Worm (Caenorhabditis elegans) whole organism, early embryonic: ENCODE results near the gene R06F6.14.

ENCODE experiments used
- B0310.2 ChIP-seq: sonication (generic microtip); optimal IDR thresholded peaks from 2 replicates; lab custom pipeline; 2016; ENCODE audit warnings: mild to moderate bottlenecking, missing genetic modification characterization, missing compliant biosample characterization
- F13C5.2 ChIP-seq: sonication (generic microtip); optimal IDR thresholded peaks from 2 replicates; lab custom pipeline; 2017; ENCODE audit warnings: mild to moderate bottlenecking, missing genetic modification characterization, inconsistent platforms, missing compliant biosample characterization
- aly-1 ChIP-seq: sonication (generic microtip); optimal IDR thresholded peaks from 2 replicates; lab custom pipeline; 2016; ENCODE audit warnings: missing genetic modification characterization, missing compliant biosample characterization
- ama-1 ChIP-seq: fragments of 150-350 bp; optimal IDR thresholded peaks from 2 replicates; lab custom pipeline; 2014
- ceh-13 ChIP-seq: fragments of 200-800 bp; sonication (Bioruptor generic); optimal IDR thresholded peaks from 2 replicates; lab custom pipeline; 2018; ENCODE audit warnings: mild to moderate bottlenecking, missing genetic modification characterization, missing compliant biosample characterization
- ceh-36 ChIP-seq: sonication (generic microtip); optimal IDR thresholded peaks from 2 replicates; lab custom pipeline; 2016; ENCODE audit warnings: missing genetic modification characterization, inconsistent platforms, missing compliant biosample characterization
- ets-7 ChIP-seq: sonication (generic microtip); optimal IDR thresholded peaks from 2 replicates; lab custom pipeline; 2016; ENCODE audit warnings: missing genotype, missing genetic modification characterization, missing compliant biosample characterization
- flt-1 ChIP-seq: fragments of 200-800 bp; sonication (Bioruptor generic); IDR thresholded peaks from 2 replicates; pipeline ENCODE4 v1.3.6; 2022; ENCODE audit warnings: missing genetic modification characterization, missing compliant biosample characterization
- hmbx-1 ChIP-seq: sonication (generic microtip); optimal IDR thresholded peaks from 2 replicates; lab custom pipeline; 2016; ENCODE audit warnings: mild to moderate bottlenecking, missing genetic modification characterization, missing compliant biosample characterization
- hmg-4 ChIP-seq: fragments of 200-800 bp; sonication (Bioruptor generic); optimal IDR thresholded peaks from 2 replicates; lab custom pipeline; 2018; ENCODE audit warnings: mild to moderate bottlenecking, missing genetic modification characterization, missing compliant biosample characterization
- hnd-1 ChIP-seq: sonication (generic microtip); optimal IDR thresholded peaks from 2 replicates; lab custom pipeline; 2016; ENCODE audit warnings: missing genetic modification characterization, missing compliant biosample characterization
- pes-1 ChIP-seq: fragments of 200-800 bp; sonication (Bioruptor generic); IDR thresholded peaks from 2 replicates; pipeline ENCODE4 v1.3.6; 2022; ENCODE audit warnings: missing genetic modification reagents, missing genetic modification characterization, missing compliant biosample characterization
- scrt-1 ChIP-seq: fragments of 200-800 bp; sonication (Bioruptor generic); IDR thresholded peaks from 2 replicates; pipeline ENCODE4 v1.3.6; 2022; ENCODE audit warnings: missing genetic modification characterization, missing compliant biosample characterization
- sea-1 ChIP-seq: fragments of 200-800 bp; sonication (Bioruptor generic); conservative IDR thresholded peaks from 2 replicates; pipeline ENCODE4 v1.3.6; 2022; ENCODE audit warnings: missing genetic modification characterization, missing compliant biosample characterization
- tbx-11 ChIP-seq: fragments of 200-800 bp; sonication (Bioruptor generic); IDR thresholded peaks from 2 replicates; pipeline ENCODE4 v1.3.6; 2022; ENCODE audit warnings: missing genetic modification characterization, missing compliant biosample characterization
- tbx-37 ChIP-seq: fragments of 200-800 bp; sonication (Bioruptor generic); conservative IDR thresholded peaks from 2 replicates; pipeline ENCODE4 v1.3.6; 2022; ENCODE audit warnings: missing genetic modification reagents, missing genetic modification characterization, missing compliant biosample characterization
- tra-4 ChIP-seq: sonication (generic microtip); optimal IDR thresholded peaks from 2 replicates; lab custom pipeline; 2017; ENCODE audit warnings: missing genetic modification characterization, missing compliant biosample characterization

Gene R06F6.14

DNA sequence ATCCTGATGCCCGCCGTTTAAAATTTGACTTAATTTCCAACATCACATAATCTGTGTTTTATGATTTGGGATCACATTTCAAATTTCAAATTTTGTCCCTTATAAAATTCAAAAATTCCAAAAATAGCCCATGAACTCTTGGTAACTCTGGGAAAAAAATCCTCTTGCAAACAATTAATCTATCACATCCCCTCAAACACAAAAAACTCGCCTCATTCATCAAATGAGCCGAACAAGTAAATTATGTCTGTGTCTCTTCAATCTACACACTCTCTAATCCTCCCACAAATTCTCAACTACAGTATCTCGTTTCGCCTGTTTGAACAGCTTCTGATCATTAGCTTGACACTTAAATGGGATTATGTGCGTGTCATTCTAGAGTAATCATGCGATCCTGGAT, 1.6 kb downstream of the R06F6.14 start, which contains the start of gene msrp-7:
Gene msrp-7, plus strand, starts transcription at position 301 of the 400 bp plus-strand sequence.
- no peak for TF ChIP-seq tbx-11 (GFP tag; lab: Robert Waterston, UW)
- no peak for TF ChIP-seq F13C5.2
- TF ChIP-seq hmbx-1 (tag; lab: Kevin White, UChicago): no peak
- no peak for TF ChIP-seq flt-1 (GFP tag; lab: Robert Waterston, UW)
- TF ChIP-seq aly-1: no peak
- TF ChIP-seq hnd-1: no peak
- TF ChIP-seq ama-1: no peak
- TF ChIP-seq pes-1 (GFP tag; lab: Robert Waterston, UW): no peak
- TF ChIP-seq ceh-13: no peak
- no peak for TF ChIP-seq ceh-36 (tag; lab: Kevin White, UChicago)
- no peak for TF ChIP-seq sea-1 (GFP tag; lab: Robert Waterston, UW)
- TF ChIP-seq ets-7: no peak

DNA sequence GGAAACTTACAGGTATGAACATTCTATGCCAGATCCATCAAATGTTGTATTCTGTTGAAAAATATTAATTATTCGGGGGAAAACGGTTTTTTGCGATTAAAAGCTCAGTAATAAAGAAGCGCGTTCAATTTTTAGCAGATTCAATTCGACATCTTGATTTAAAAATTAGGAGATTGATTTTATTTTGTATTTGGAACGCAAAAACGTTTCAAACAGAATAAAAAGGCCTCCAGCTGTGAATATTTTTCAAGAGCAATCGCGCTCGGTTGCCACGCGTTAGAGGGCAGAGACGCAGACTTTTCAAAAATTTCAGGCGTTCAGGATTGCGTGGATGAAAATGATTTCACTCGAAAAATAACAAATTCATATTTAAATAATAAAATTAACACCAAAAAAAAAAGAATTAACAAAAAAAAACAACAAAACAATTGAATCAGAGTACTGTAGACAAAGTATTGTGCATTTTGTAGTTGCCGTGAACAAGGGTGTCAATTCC, 10.9 kb downstream of the R06F6.14 start, which contains the start of gene R06F6.8:
Gene R06F6.8, minus strand, starts transcription at position 51 of the 496 bp plus-strand sequence.
- TF ChIP-seq tbx-11 (GFP tag; lab: Robert Waterston, UW) (no peak), ceh-13 (no peak), pes-1 (GFP tag; lab: Robert Waterston, UW) (0 out of 2 replicates have a peak, but pooled peaks have one; percentile 13)

DNA sequence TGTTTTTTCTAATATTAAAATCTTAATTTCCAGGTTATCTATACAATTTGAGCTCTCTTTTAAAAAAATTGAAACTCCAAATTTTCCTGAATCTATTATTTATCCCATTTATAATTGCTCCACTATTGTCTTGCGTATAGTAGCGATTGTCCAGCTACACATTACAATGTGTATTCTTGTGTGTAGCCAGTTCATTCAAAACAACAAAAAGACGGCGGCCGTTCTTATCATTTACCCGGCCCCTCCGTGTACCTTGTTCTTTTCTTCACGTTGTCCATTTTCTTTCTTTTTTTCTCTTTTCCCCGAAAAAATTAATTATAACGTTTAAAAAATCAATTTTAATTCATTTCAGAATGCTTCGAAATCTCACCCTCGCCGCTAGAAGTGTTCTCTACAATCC, 11.6 kb downstream of the R06F6.14 start, which contains the start of gene ech-4:
Gene ech-4, plus strand, starts transcription at position 353 of the 400 bp plus-strand sequence.
- TF ChIP-seq ets-7 (no peak), ceh-13 (no peak), hmbx-1 (tag; lab: Kevin White, UChicago) (no peak), tra-4 (tag; lab: Kevin White, UChicago) (no peak), tbx-37 (GFP tag; lab: Robert Waterston, UW) (no peak), ceh-36 (tag; lab: Kevin White, UChicago) (no peak), aly-1 (no peak), tbx-11 (GFP tag; lab: Robert Waterston, UW) (no peak), pes-1 (GFP tag; lab: Robert Waterston, UW) (no peak), scrt-1 (GFP tag; lab: Robert Waterston, UW) (no peak), sea-1 (GFP tag; lab: Robert Waterston, UW) (no peak), B0310.2 (tag; lab: Kevin White, UChicago) (no peak)

DNA sequence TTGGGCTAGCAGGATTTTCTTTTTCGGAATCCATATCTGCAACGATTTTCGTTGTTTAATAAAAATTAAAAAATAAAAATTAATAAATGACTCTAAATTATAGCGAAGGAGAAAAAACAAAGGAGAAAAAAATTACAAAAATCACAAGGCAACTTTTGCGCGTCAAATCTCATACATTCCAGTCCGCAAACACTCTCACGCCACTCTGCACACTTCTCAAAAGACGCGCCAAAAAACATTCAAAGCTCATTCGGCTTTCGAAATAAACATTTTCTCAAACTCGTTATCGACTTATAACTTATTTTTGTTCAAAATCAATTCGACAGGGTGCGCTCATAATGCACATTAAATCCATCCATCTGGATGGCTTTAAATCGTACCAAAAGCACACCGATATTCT, 15.0 kb downstream of the R06F6.14 start, which contains the start of the genes R06F6.12 and mix-1:
Gene R06F6.12, minus strand, starts transcription at position 36 of the 400 bp plus-strand sequence.
Gene mix-1, plus strand, starts transcription at position 201 of the 400 bp plus-strand sequence.
- TF ChIP-seq hmg-4: no peak
- peak; percentile 20 for TF ChIP-seq F13C5.2
- TF ChIP-seq aly-1: no peak
- TF ChIP-seq pes-1 (GFP tag; lab: Robert Waterston, UW): peak; percentile 62; the same call in 1 of the 2 replicates
- TF ChIP-seq ets-7: no peak

DNA sequence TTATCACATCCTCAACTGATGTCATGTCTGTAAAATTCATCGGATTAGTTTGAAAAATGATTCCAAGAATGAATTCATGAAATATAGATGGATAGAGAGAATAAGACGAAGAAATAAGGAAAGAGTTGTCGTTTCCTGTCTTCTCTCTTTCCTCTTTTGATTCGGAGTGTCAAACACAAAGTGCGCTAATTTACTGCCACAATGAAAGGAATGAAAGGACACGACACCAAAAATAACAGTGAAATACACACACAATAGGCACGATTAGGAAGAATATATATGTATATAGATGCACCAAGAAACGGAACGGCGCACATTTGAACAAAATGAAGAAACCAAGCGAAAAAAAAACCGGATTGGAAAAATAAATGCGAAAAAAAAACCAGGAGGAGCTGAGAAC, 20.0 kb downstream of the R06F6.14 start, which contains the start of gene VM106R.1:
Gene VM106R.1, minus strand, starts transcription at position 101 of the 400 bp plus-strand sequence.
- TF ChIP-seq scrt-1 (GFP tag; lab: Robert Waterston, UW) (no peak), pes-1 (GFP tag; lab: Robert Waterston, UW) (no peak), tbx-11 (GFP tag; lab: Robert Waterston, UW) (no peak), ama-1 (no peak), hmbx-1 (tag; lab: Kevin White, UChicago) (no peak), ceh-13 (no peak), ceh-36 (tag; lab: Kevin White, UChicago) (no peak)

DNA sequence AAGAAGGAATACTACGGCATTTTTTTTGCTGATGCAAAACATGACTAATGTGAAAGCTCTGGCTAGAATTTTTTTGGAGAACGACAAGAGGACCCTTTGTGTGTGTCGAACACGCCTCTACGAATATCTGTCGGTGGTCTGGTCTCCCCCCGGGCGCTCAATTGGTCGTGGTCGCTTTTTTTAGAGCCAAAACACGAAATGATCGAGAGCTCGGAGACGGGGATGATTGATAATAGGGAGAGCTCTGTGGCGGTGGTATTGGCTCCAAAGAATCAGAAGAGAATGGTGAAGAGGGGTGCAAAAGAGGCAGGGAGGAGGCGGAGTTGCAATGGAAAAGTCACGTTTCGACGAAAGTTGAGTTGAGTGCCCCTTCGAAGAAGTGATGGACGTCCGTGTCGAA, 20.5 kb downstream of the R06F6.14 start:
- no peak for TF ChIP-seq sea-1 (GFP tag; lab: Robert Waterston, UW)
- no peak for TF ChIP-seq tbx-37 (GFP tag; lab: Robert Waterston, UW)
- TF ChIP-seq hnd-1: no peak
- TF ChIP-seq hmbx-1 (tag; lab: Kevin White, UChicago): no peak
- no peak for TF ChIP-seq hmg-4
- no peak for TF ChIP-seq scrt-1 (GFP tag; lab: Robert Waterston, UW)

DNA sequence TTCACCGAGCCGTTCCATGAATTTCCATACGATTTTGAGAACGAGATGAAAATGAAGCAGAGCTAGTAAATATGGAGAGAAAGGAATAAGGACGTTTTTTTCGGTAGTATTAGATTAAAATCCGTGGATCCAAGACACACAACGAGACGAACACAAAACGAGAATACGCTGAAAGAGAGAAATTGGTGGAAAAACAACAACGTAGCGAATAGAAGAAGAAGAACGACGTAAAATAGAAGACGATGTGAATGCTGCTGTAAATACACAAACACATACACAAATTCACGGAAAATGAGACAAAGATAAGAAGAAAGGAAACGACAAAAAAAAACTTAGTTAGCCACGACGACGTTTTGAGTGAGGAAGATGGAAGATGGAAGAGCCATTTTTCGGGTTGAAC, 25.6 kb downstream of the R06F6.14 start:
- TF ChIP-seq tra-4 (tag; lab: Kevin White, UChicago) (no peak), aly-1 (no peak), pes-1 (GFP tag; lab: Robert Waterston, UW) (no peak), hmg-4 (no peak), ceh-36 (tag; lab: Kevin White, UChicago) (no peak), sea-1 (GFP tag; lab: Robert Waterston, UW) (no peak), tbx-37 (GFP tag; lab: Robert Waterston, UW) (no peak), flt-1 (GFP tag; lab: Robert Waterston, UW) (no peak), tbx-11 (GFP tag; lab: Robert Waterston, UW) (no peak)

DNA sequence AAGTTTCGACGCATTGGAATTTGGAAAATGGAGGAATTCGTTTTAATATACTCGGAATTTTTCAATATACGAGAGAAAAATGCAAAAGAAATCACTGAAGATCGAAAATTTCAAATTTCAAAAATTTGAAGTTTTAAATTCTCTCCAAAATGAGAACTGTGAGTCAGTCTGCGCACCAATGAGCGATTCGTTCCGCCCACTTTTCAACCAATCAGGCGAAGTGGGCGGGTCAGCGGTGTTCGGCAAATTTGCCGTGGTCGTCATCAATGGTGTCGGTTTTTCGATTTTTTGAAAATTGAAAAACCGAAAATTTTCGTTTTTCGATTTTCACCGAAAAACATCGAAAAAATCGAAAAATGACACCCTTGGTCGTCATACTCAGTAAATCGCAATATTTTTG, 29.5 kb downstream of the R06F6.14 start:
- no peak for TF ChIP-seq B0310.2 (tag; lab: Kevin White, UChicago)
- no peak for TF ChIP-seq ets-7
- TF ChIP-seq ceh-13: no peak
- no peak for TF ChIP-seq hmg-4
- TF ChIP-seq ceh-36 (tag; lab: Kevin White, UChicago): no peak

DNA sequence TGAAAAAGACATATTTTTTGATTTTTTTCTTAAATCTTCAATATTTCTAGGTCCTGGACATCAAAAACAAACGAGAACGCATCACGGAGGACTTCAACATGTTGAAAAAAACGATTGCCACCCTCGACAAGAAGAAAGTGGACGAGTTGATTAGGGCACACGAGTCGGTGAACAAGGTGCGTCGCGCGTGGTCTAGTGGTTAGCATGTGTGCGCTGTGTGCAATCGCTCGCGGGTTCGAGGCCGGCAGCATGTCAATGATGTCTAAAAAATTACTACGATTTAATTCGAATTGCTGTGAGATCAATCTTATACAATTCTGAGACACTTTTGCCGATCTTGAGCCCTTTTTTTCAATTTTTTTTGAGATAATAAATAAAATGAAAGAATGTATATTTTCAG, 31.0 kb downstream of the R06F6.14 start:
- TF ChIP-seq ama-1 (peak; percentile 89), tbx-11 (GFP tag; lab: Robert Waterston, UW) (peak; percentile 94), hmbx-1 (tag; lab: Kevin White, UChicago) (peak; percentile 92), F13C5.2 (peak; percentile 97), ceh-36 (tag; lab: Kevin White, UChicago) (peak; percentile 96), pes-1 (GFP tag; lab: Robert Waterston, UW) (peak; percentile 96), sea-1 (GFP tag; lab: Robert Waterston, UW) (peak; percentile 92), ets-7 (peak; percentile 83), flt-1 (GFP tag; lab: Robert Waterston, UW) (peak; percentile 96), B0310.2 (tag; lab: Kevin White, UChicago) (peak; percentile 89), ceh-13 (peak; percentile 96), hnd-1 (peak; percentile 91), hmg-4 (peak; percentile 99), aly-1 (peak; percentile 96), tra-4 (tag; lab: Kevin White, UChicago) (peak; percentile 94), scrt-1 (GFP tag; lab: Robert Waterston, UW) (peak; percentile 98), tbx-37 (GFP tag; lab: Robert Waterston, UW) (peak; percentile 93)
